Worm (Caenorhabditis elegans): ENCODE measurements around the gene T13G4.7.

- TF ChIP-seq nhr-90 (tag; optimal IDR thresholded peaks at IDR 0.05) (no peak), ztf-18 (tag; optimal IDR thresholded peaks at IDR 0.05) (no peak), Y95B8A.8 (GFP tag; IDR thresholded peaks at IDR 0.05) (no peak), lin-35 (GFP tag; optimal IDR thresholded peaks at IDR 0.05) (no peak), F57C9.4 (tag; optimal IDR thresholded peaks at IDR 0.05) (no peak), athp-1 (tag; optimal IDR thresholded peaks at IDR 0.05) (no peak), ztf-26 (tag; optimal IDR thresholded peaks at IDR 0.05) (no peak), him-1 (tag; optimal IDR thresholded peaks at IDR 0.05) (no peak), madf-3 (GFP tag; IDR thresholded peaks at IDR 0.05) (no peak), ccch-3 (GFP tag; optimal IDR thresholded peaks at IDR 0.05) (no peak), gei-17 (GFP tag; optimal IDR thresholded peaks at IDR 0.05) (no peak), Y53G8AR.9 (GFP tag; conservative IDR thresholded peaks at IDR 0.05) (no peak), ama-1 (optimal IDR thresholded peaks at IDR 0.05) (no peak), ama-1 (GFP tag; optimal IDR thresholded peaks at IDR 0.05) (no peak)
Measured at ce11 chrX:1179984-1180383, 25.9 kb downstream of the T13G4.7 start, which contains the start of gene hot-8.

All from whole organism, young adult.